Fruit fly (Drosophila melanogaster): Measurements from ENCODE around the gene CG13358.
A peak's percentile ranks its signal among the peaks of the same experiment; 100 is the strongest.

CG13358 gene

dm6 chrX:801157-801872 is 3.4 kb downstream of the CG13358 start, which contains the start of gene Rbf (continued):
- TF ChIP-seq wdn (GFP tag; IDR thresholded peaks at IDR 0.05) (no peak), zen (tag; optimal IDR thresholded peaks at IDR 0.05) (peak; percentile 3), gce (GFP tag; IDR thresholded peaks at IDR 0.05) (no peak), Ravus (GFP tag; IDR thresholded peaks at IDR 0.05) (no peak), nom (GFP tag; optimal IDR thresholded peaks at IDR 0.05) (no peak), CG1603 (tag; optimal IDR thresholded peaks at IDR 0.05) (peak; percentile 62), her (GFP tag; optimal IDR thresholded peaks at IDR 0.05) (no peak), CG9797 (GFP tag; optimal IDR thresholded peaks at IDR 0.05) (peak; percentile 81), CG12942 (GFP tag; optimal IDR thresholded peaks at IDR 0.05) (no peak), CG14050 (GFP tag; IDR thresholded peaks at IDR 0.05) (no peak), CG10209 (GFP tag; optimal IDR thresholded peaks at IDR 0.05) (no peak), CG16863 (GFP tag; optimal IDR thresholded peaks at IDR 0.05) (no peak), Bteb2 (GFP tag; optimal IDR thresholded peaks at IDR 0.05) (no peak), CG7556 (GFP tag; optimal IDR thresholded peaks at IDR 0.05) (no peak), Hr39 (optimal IDR thresholded peaks at IDR 0.05) (no peak), CG8089 (GFP tag; optimal IDR thresholded peaks at IDR 0.05) (no peak), cato (GFP tag; optimal IDR thresholded peaks at IDR 0.05; ENCODE audit: borderline replicate concordance) (no peak), hkb (optimal IDR thresholded peaks at IDR 0.05) (no peak), hkb (GFP tag; IDR thresholded peaks at IDR 0.05) (no peak), phol (tag; optimal IDR thresholded peaks at IDR 0.05) (peak; percentile 19), Mrtf (GFP tag; IDR thresholded peaks at IDR 0.05) (no peak), CG18619 (GFP tag; optimal IDR thresholded peaks at IDR 0.05) (no peak), Fer3 (tag; optimal IDR thresholded peaks at IDR 0.05) (no peak), CG11696 (GFP tag; IDR thresholded peaks at IDR 0.05) (no peak), CG18764 (GFP tag; optimal IDR thresholded peaks at IDR 0.05) (no peak), dm (GFP tag; optimal IDR thresholded peaks at IDR 0.05) (peak; percentile 25), CG6765 (GFP tag; optimal IDR thresholded peaks at IDR 0.05) (no peak), gsb (GFP tag; IDR thresholded peaks at IDR 0.05) (no peak), Dbx (GFP tag; IDR thresholded peaks at IDR 0.05) (no peak), pzg (GFP tag; optimal IDR thresholded peaks at IDR 0.05) (peak; percentile 69), da (GFP tag; optimal IDR thresholded peaks at IDR 0.05) (no peak), ci (GFP tag; IDR thresholded peaks at IDR 0.05) (no peak), Asciz (GFP tag; optimal IDR thresholded peaks at IDR 0.05) (no peak), TFAM (GFP tag; optimal IDR thresholded peaks at IDR 0.05) (no peak), zfh2 (GFP tag; optimal IDR thresholded peaks at IDR 0.05) (no peak)

dm6 chrX:796397-796989 is 8.2 kb downstream of the CG13358 start:
- no peak for TF ChIP-seq CG18476 (GFP tag; optimal IDR thresholded peaks at IDR 0.05)
- no peak for TF ChIP-seq CG13424 (tag; optimal IDR thresholded peaks at IDR 0.05)
- TF ChIP-seq CG9876 (GFP tag; optimal IDR thresholded peaks at IDR 0.05), result no peak
- TF ChIP-seq lola (GFP tag; optimal IDR thresholded peaks at IDR 0.05), result no peak
- TF ChIP-seq CG32532 (GFP tag; IDR thresholded peaks at IDR 0.05), result peak; percentile 43; the same call in 1 of the 2 replicates
- TF ChIP-seq Deaf1 (tag; optimal IDR thresholded peaks at IDR 0.05), result peak; percentile 73
- no peak for TF ChIP-seq CTCF (GFP tag; optimal IDR thresholded peaks at IDR 0.05)
- no peak for TF ChIP-seq CG17328 (GFP tag; IDR thresholded peaks at IDR 0.05)
- TF ChIP-seq dan (GFP tag; IDR thresholded peaks at IDR 0.05), result no peak
- peak; percentile 98 for TF ChIP-seq CG33213 (GFP tag; optimal IDR thresholded peaks at IDR 0.05)
- TF ChIP-seq CG12071 (GFP tag; optimal IDR thresholded peaks at IDR 0.05), result no peak
- TF ChIP-seq CG2199 (GFP tag; IDR thresholded peaks at IDR 0.05), result no peak
- no peak for TF ChIP-seq Neu2 (GFP tag; optimal IDR thresholded peaks at IDR 0.05; ENCODE audit: borderline replicate concordance)
- TF ChIP-seq Abd-B (GFP tag; optimal IDR thresholded peaks at IDR 0.05), result peak; percentile 10
- no peak for TF ChIP-seq dimm (GFP tag; IDR thresholded peaks at IDR 0.05)
- TF ChIP-seq gce (GFP tag; IDR thresholded peaks at IDR 0.05), result no peak
- peak; percentile 48; the same call in 1 of the 2 replicates for TF ChIP-seq CG9932 (GFP tag; IDR thresholded peaks at IDR 0.05)
- TF ChIP-seq Myb (GFP tag; optimal IDR thresholded peaks at IDR 0.05), result peak; percentile 22
- TF ChIP-seq H15 (GFP tag; IDR thresholded peaks at IDR 0.05), result no peak

All from whole organism, embryonic.